Fruit fly (Drosophila melanogaster) whole organism, prepupa: ENCODE results near the gene CG11586.

ENCODE experiments used
- Blimp-1 ChIP-seq: fragments of 200-800 bp; sonication (Bioruptor generic); optimal IDR thresholded peaks from 3 replicates; lab custom pipeline; 2017; ENCODE audit warnings: missing biosample characterization, missing genetic modification characterization, mild to moderate bottlenecking, moderate library complexity, missing genetic modification reagents
- CG11294 ChIP-seq: fragments of 200-800 bp; sonication (Bioruptor generic); IDR thresholded peaks from 2 replicates; pipeline ENCODE4 v1.3.6; 2022; ENCODE audit warnings: missing biosample characterization, missing genetic modification characterization
- CG15336 ChIP-seq: fragments of 200-800 bp; sonication (Bioruptor generic); IDR thresholded peaks from 2 replicates; pipeline ENCODE4 v1.3.6; 2022; ENCODE audit warnings: missing biosample characterization, missing genetic modification characterization
- CG6792 ChIP-seq: fragments of 200-800 bp; sonication (Bioruptor generic); optimal IDR thresholded peaks from 3 replicates; lab custom pipeline; 2016; ENCODE audit warnings: missing biosample characterization, missing genetic modification characterization
- CG6854 ChIP-seq: fragments of 200-800 bp; sonication (Bioruptor generic); optimal IDR thresholded peaks from 2 replicates; lab custom pipeline; 2017; ENCODE audit warnings: missing biosample characterization, mild to moderate bottlenecking, missing genetic modification characterization
- Lpt ChIP-seq: fragments of 200-800 bp; sonication (Bioruptor generic); optimal IDR thresholded peaks from 3 replicates; lab custom pipeline; 2016; ENCODE audit warnings: missing biosample characterization, missing genetic modification characterization
- Sox102F ChIP-seq: fragments of 200-800 bp; sonication (Bioruptor generic); optimal IDR thresholded peaks from 2 replicates; lab custom pipeline; 2016; ENCODE audit warnings: missing biosample characterization, mild to moderate bottlenecking, missing genetic modification characterization
- fkh ChIP-seq: fragments of 200-800 bp; sonication (Bioruptor generic); optimal IDR thresholded peaks from 3 replicates; lab custom pipeline; 2017; ENCODE audit warnings: missing biosample characterization, mild to moderate bottlenecking, missing genetic modification characterization, moderate library complexity
- salr ChIP-seq, 2 experiments: fragments of 200-800 bp; sonication (Bioruptor generic); optimal IDR thresholded peaks; 3 replicates each; lab custom pipeline; 2016 to 2018; ENCODE audit warnings: missing biosample characterization in 2 of 2, missing genetic modification characterization in 2 of 2, mild to moderate bottlenecking in 1 of 2
- topi ChIP-seq: fragments of 200-800 bp; sonication (Bioruptor generic); optimal IDR thresholded peaks from 3 replicates; lab custom pipeline; 2016; ENCODE audit warnings: missing biosample characterization, missing genetic modification characterization

DNA sequence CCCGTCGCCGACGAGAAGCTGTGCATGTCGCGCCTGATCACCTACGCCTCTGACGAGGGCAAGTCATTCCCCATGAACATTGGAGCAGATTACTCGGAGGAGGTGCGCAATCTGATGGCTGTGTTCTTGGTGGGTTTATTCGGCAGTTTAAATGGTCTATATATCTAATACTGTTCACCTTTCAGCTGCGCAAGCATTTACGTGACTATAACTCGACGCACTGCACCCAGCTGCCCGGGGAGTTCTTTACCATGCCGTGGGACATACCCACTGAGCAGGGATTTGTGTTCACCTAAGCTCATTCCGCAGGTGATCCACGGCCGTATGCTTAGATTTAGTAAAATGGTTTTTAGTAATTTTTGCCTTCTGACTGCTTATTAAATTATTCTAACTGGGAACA, 1.1 kb downstream of the CG11586 start:
- no peak for TF ChIP-seq CG11294
- no peak for TF ChIP-seq fkh
- no peak for TF ChIP-seq CG6854 (GFP tag; lab: Kevin White, UChicago)
- no peak for TF ChIP-seq CG15336
- no peak for TF ChIP-seq CG6792 (GFP tag; lab: Kevin White, UChicago)
- TF ChIP-seq Lpt (GFP tag; lab: Kevin White, UChicago), result no peak
- no peak for TF ChIP-seq topi (GFP tag; lab: Kevin White, UChicago)
- TF ChIP-seq Blimp-1 (GFP tag; lab: Kevin White, UChicago), result no peak
- TF ChIP-seq Sox102F (GFP tag; lab: Kevin White, UChicago), result no peak
- TF ChIP-seq salr (GFP tag; optimal IDR thresholded peaks at IDR 0.05; lab: Kevin White, UChicago), result no peak
